Fruit fly (Drosophila melanogaster) whole organism, embryonic: Measurements from ENCODE around the gene CG14507.

ENCODE experiments used
- ATbp ChIP-seq: fragments of 200-800 bp; sonication (Bioruptor generic); optimal IDR thresholded peaks from 2 replicates; lab custom pipeline; 2017; ENCODE audit warnings: missing biosample characterization, mild to moderate bottlenecking, missing genetic modification characterization, missing genetic modification reagents
- Bdp1 ChIP-seq: fragments of 200-800 bp; sonication (Bioruptor generic); optimal IDR thresholded peaks from 3 replicates; lab custom pipeline; 2016; ENCODE audit warnings: missing biosample characterization, missing genetic modification characterization
- CG10654 ChIP-seq: fragments of 200-800 bp; sonication (Bioruptor generic); optimal IDR thresholded peaks from 2 replicates; lab custom pipeline; 2016; ENCODE audit warnings: missing biosample characterization, missing genetic modification characterization
- CG12155 ChIP-seq: fragments of 200-800 bp; sonication (Bioruptor generic); optimal IDR thresholded peaks from 3 replicates; lab custom pipeline; 2016; ENCODE audit warnings: missing biosample characterization, missing genetic modification characterization
- CG13123 ChIP-seq: fragments of 200-800 bp; sonication (Bioruptor generic); optimal IDR thresholded peaks from 2 replicates; lab custom pipeline; 2016; ENCODE audit warnings: missing biosample characterization, missing genetic modification characterization
- CG15269 ChIP-seq: fragments of 200-800 bp; sonication (Bioruptor generic); optimal IDR thresholded peaks from 2 replicates; lab custom pipeline; 2018; ENCODE audit warnings: missing biosample characterization, mild to moderate bottlenecking, missing genetic modification characterization, moderate library complexity
- CG2712 ChIP-seq: fragments of 200-800 bp; optimal IDR thresholded peaks from 3 replicates; lab custom pipeline; 2019; ENCODE audit warnings: missing biosample characterization, mild to moderate bottlenecking, missing genetic modification characterization, moderate library complexity
- CG30431 ChIP-seq: fragments of 200-800 bp; sonication (Bioruptor generic); optimal IDR thresholded peaks from 2 replicates; lab custom pipeline; 2017; ENCODE audit warnings: missing biosample characterization, missing genetic modification characterization
- CG3163 ChIP-seq: fragments of 200-800 bp; sonication (Bioruptor generic); optimal IDR thresholded peaks from 3 replicates; lab custom pipeline; 2016; ENCODE audit warnings: missing biosample characterization, missing genetic modification characterization
- CG32532 ChIP-seq: fragments of 200-800 bp; sonication (Bioruptor generic); IDR thresholded peaks from 2 replicates; pipeline ENCODE4 v1.3.6; 2022; ENCODE audit warnings: missing biosample characterization, missing genetic modification characterization
- CG33213 ChIP-seq: fragments of 200-800 bp; sonication (Bioruptor generic); optimal IDR thresholded peaks from 3 replicates; lab custom pipeline; 2016; ENCODE audit warnings: missing biosample characterization, missing genetic modification characterization
- CG34422 ChIP-seq: fragments of 200-800 bp; sonication (Bioruptor generic); IDR thresholded peaks from 3 replicates; pipeline ENCODE4 v1.3.6; 2022; ENCODE audit warnings: missing biosample characterization, missing genetic modification characterization
- CG3838 ChIP-seq: fragments of 200-800 bp; sonication (Bioruptor generic); optimal IDR thresholded peaks from 3 replicates; lab custom pipeline; 2016; ENCODE audit warnings: missing biosample characterization, missing genetic modification characterization
- CG4360 ChIP-seq: fragments of 200-800 bp; sonication (Bioruptor generic); IDR thresholded peaks from 2 replicates; pipeline ENCODE4 v1.3.6; 2022; ENCODE audit warnings: missing biosample characterization, missing genetic modification characterization
- CG4730 ChIP-seq: fragments of 200-800 bp; sonication (Bioruptor generic); IDR thresholded peaks from 2 replicates; pipeline ENCODE4 v1.3.6; 2022; ENCODE audit warnings: missing biosample characterization, missing genetic modification characterization
- CG5953 ChIP-seq: fragments of 200-800 bp; sonication (Bioruptor generic); IDR thresholded peaks from 2 replicates; pipeline ENCODE4 v1.3.6; 2022; ENCODE audit warnings: missing biosample characterization, missing genetic modification characterization
- CG9932 ChIP-seq: fragments of 200-800 bp; sonication (Bioruptor generic); IDR thresholded peaks from 2 replicates; pipeline ENCODE4 v1.3.6; 2022; ENCODE audit warnings: missing biosample characterization, missing genetic modification characterization
- CHES-1-like ChIP-seq: fragments of 200-800 bp; sonication (Bioruptor generic); optimal IDR thresholded peaks from 2 replicates; lab custom pipeline; 2016; ENCODE audit warnings: missing biosample characterization, missing genetic modification characterization
- D19B ChIP-seq: fragments of 200-800 bp; sonication (Bioruptor generic); optimal IDR thresholded peaks from 2 replicates; lab custom pipeline; 2017; ENCODE audit warnings: missing biosample characterization, mild to moderate bottlenecking, missing genetic modification characterization
- Dbx ChIP-seq: fragments of 200-800 bp; sonication (Bioruptor generic); IDR thresholded peaks from 3 replicates; pipeline ENCODE4 v1.3.6; 2022; ENCODE audit warnings: missing biosample characterization, missing genetic modification characterization
- Dek ChIP-seq: fragments of 200-800 bp; sonication (Bioruptor generic); optimal IDR thresholded peaks from 3 replicates; lab custom pipeline; 2019; ENCODE audit warnings: missing biosample characterization, mild to moderate bottlenecking, missing genetic modification characterization, moderate library complexity
- Eip74EF ChIP-seq, 2 experiments: fragments of 200-800 bp in 1 of 2; fragments of >200 bp in 1 of 2; sonication (Bioruptor generic) in 1 of 2; optimal IDR thresholded peaks; 2 replicates each; lab custom pipeline; 2017 to 2019; ENCODE audit warnings: missing biosample characterization in 2 of 2, missing genetic modification characterization in 2 of 2, mild to moderate bottlenecking in 1 of 2, moderate library complexity in 1 of 2
- GATAe ChIP-seq: fragments of 200-800 bp; sonication (Bioruptor generic); conservative IDR thresholded peaks from 2 replicates; pipeline ENCODE4 v1.3.6; 2022; ENCODE audit warnings: missing biosample characterization, missing genetic modification characterization
- Lhr ChIP-seq: fragments of 200-800 bp; sonication (Bioruptor generic); optimal IDR thresholded peaks from 3 replicates; lab custom pipeline; 2017; ENCODE audit warnings: mild to moderate bottlenecking, missing biosample characterization, missing genetic modification reagents, missing genetic modification characterization
- Max ChIP-seq: fragments of 200-800 bp; sonication (Bioruptor generic); optimal IDR thresholded peaks from 2 replicates; lab custom pipeline; 2016; ENCODE audit warnings: missing biosample characterization, mild to moderate bottlenecking, missing genetic modification characterization
- Oaz ChIP-seq: fragments of 200-800 bp; sonication (Bioruptor generic); IDR thresholded peaks from 2 replicates; pipeline ENCODE4 v1.3.6; 2022; ENCODE audit warnings: missing biosample characterization, missing genetic modification characterization
- Trl ChIP-seq, 3 experiments: fragments of >200 bp in 2 of 3; fragments of 200-800 bp in 1 of 3; sonication (Bioruptor generic) in 1 of 3; optimal IDR thresholded peaks; 2 replicates in 1 of 3; 3 replicates in 2 of 3; lab custom pipeline; 2016 to 2017; ENCODE audit warnings: missing biosample characterization in 1 of 3, missing genetic modification characterization in 1 of 3
- ac ChIP-seq: fragments of 200-800 bp; sonication (Bioruptor generic); optimal IDR thresholded peaks from 3 replicates; lab custom pipeline; 2017; ENCODE audit warnings: missing biosample characterization, mild to moderate bottlenecking, missing genetic modification characterization
- aop ChIP-seq: fragments of 200-800 bp; sonication (Bioruptor generic); IDR thresholded peaks from 2 replicates; pipeline ENCODE4 v1.3.6; 2022; ENCODE audit warnings: missing biosample characterization, missing genetic modification characterization
- ap ChIP-seq: fragments of 200-800 bp; sonication (Bioruptor generic); IDR thresholded peaks from 2 replicates; pipeline ENCODE4 v1.3.6; 2022; ENCODE audit warnings: missing biosample characterization, missing genetic modification characterization
- ato ChIP-seq: fragments of 200-800 bp; sonication (Bioruptor generic); IDR thresholded peaks from 2 replicates; pipeline ENCODE4 v1.3.6; 2022; ENCODE audit warnings: missing biosample characterization, missing genetic modification characterization; ENCODE audit not compliant: partially characterized antibody
- cad ChIP-seq: fragments of >200 bp; optimal IDR thresholded peaks from 2 replicates; lab custom pipeline; 2017; ENCODE audit warnings: missing biosample characterization, missing genetic modification characterization
- cg ChIP-seq: fragments of 200-800 bp; sonication (Bioruptor generic); optimal IDR thresholded peaks from 3 replicates; lab custom pipeline; 2019; ENCODE audit warnings: missing biosample characterization, mild to moderate bottlenecking, missing genetic modification characterization, moderate library complexity
- croc ChIP-seq: fragments of 200-800 bp; sonication (Bioruptor generic); conservative IDR thresholded peaks from 3 replicates; pipeline ENCODE4 v1.3.6; 2022; ENCODE audit warnings: missing biosample characterization, missing genetic modification characterization
- emc ChIP-seq: fragments of 200-800 bp; sonication (Bioruptor generic); optimal IDR thresholded peaks from 2 replicates; lab custom pipeline; 2016; ENCODE audit warnings: missing biosample characterization, missing genetic modification characterization
- fd64A ChIP-seq: fragments of 200-800 bp; sonication (Bioruptor generic); optimal IDR thresholded peaks from 3 replicates; lab custom pipeline; 2018; ENCODE audit warnings: missing biosample characterization, mild to moderate bottlenecking, missing genetic modification characterization
- gt ChIP-seq: fragments of 200-800 bp; sonication (Bioruptor generic); IDR thresholded peaks from 2 replicates; pipeline ENCODE4 v1.3.6; 2022; ENCODE audit warnings: missing biosample characterization, missing genetic modification characterization
- h ChIP-seq: fragments of >200 bp; optimal IDR thresholded peaks from 2 replicates; lab custom pipeline; 2017
- inv ChIP-seq: fragments of 200-800 bp; sonication (Bioruptor generic); IDR thresholded peaks from 2 replicates; pipeline ENCODE4 v1.3.6; 2022; ENCODE audit warnings: missing biosample characterization, missing genetic modification characterization; ENCODE audit not compliant: partially characterized antibody
- lab ChIP-seq: fragments of 200-800 bp; sonication (Bioruptor generic); optimal IDR thresholded peaks from 3 replicates; lab custom pipeline; 2017; ENCODE audit warnings: missing biosample characterization, missing genetic modification characterization, mild to moderate bottlenecking, moderate library complexity, missing genetic modification reagents
- lilli ChIP-seq: fragments of 200-800 bp; sonication (Bioruptor generic); optimal IDR thresholded peaks from 3 replicates; lab custom pipeline; 2016; ENCODE audit warnings: missing biosample characterization, missing genetic modification characterization
- mam ChIP-seq: fragments of 200-800 bp; sonication (Bioruptor generic); optimal IDR thresholded peaks from 3 replicates; lab custom pipeline; 2016; ENCODE audit warnings: missing biosample characterization, missing genetic modification characterization
- oc ChIP-seq: fragments of 200-800 bp; sonication (Bioruptor generic); optimal IDR thresholded peaks from 2 replicates; lab custom pipeline; 2018; ENCODE audit warnings: missing biosample characterization, mild to moderate bottlenecking, missing genetic modification characterization, moderate library complexity
- phol ChIP-seq: fragments of 200-800 bp; sonication (Bioruptor generic); optimal IDR thresholded peaks from 3 replicates; lab custom pipeline; 2018; ENCODE audit warnings: missing biosample characterization, mild to moderate bottlenecking, missing genetic modification characterization, moderate library complexity
- pita ChIP-seq: fragments of 200-800 bp; sonication (Bioruptor generic); optimal IDR thresholded peaks from 2 replicates; lab custom pipeline; 2017; ENCODE audit warnings: missing biosample characterization, mild to moderate bottlenecking, missing genetic modification characterization
- pros ChIP-seq: fragments of 200-800 bp; sonication (Bioruptor generic); optimal IDR thresholded peaks from 3 replicates; lab custom pipeline; 2019; ENCODE audit warnings: missing biosample characterization, mild to moderate bottlenecking, missing genetic modification characterization, moderate library complexity
- pzg ChIP-seq: fragments of 200-800 bp; sonication (Bioruptor generic); optimal IDR thresholded peaks from 3 replicates; lab custom pipeline; 2018; ENCODE audit warnings: missing biosample characterization, mild to moderate bottlenecking, missing genetic modification characterization, moderate library complexity
- scrt ChIP-seq: fragments of 200-800 bp; sonication (Bioruptor generic); optimal IDR thresholded peaks from 2 replicates; lab custom pipeline; 2018; ENCODE audit warnings: missing biosample characterization, mild to moderate bottlenecking, missing genetic modification characterization, moderate library complexity
- sug ChIP-seq: fragments of 200-800 bp; optimal IDR thresholded peaks from 2 replicates; lab custom pipeline; 2019; ENCODE audit warnings: missing biosample characterization, mild to moderate bottlenecking, missing genetic modification characterization, moderate library complexity
- wek ChIP-seq: fragments of 200-800 bp; sonication (Bioruptor generic); optimal IDR thresholded peaks from 3 replicates; lab custom pipeline; 2018; ENCODE audit warnings: missing biosample characterization, mild to moderate bottlenecking, missing genetic modification characterization, moderate library complexity
- yki ChIP-seq: fragments of >200 bp; optimal IDR thresholded peaks from 3 replicates; lab custom pipeline; 2018
- z ChIP-seq: fragments of 200-800 bp; sonication (Bioruptor generic); IDR thresholded peaks from 3 replicates; pipeline ENCODE4 v1.3.6; 2022; ENCODE audit warnings: missing biosample characterization, missing genetic modification characterization

The CG14507 gene

DNA sequence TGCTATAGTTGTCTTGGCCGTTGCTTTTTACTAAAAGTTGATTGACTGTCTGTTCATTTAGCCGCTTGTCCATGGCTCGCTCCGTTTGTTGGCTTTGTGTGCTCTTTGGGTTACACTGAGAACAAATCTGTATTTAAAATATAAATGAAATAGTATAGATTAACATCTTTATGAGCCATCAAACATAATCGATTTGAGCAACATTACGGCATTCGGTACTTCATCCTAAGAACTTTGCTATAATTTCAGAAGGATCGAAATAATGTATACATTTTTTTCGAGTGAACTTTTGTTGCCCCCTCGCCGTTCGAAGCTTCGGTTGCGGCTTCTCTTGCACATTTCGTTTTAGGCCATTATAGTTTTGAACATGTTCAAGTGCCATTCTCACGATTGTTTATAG, 19.5 kb downstream of the CG14507 start (continued):
- TF ChIP-seq Trl (optimal IDR thresholded peaks at IDR 0.05; lab: Kevin White, UChicago) (no peak), Trl (GFP tag; optimal IDR thresholded peaks at IDR 0.05; lab: Kevin White, UChicago) (peak; percentile 30), CG33213 (GFP tag; lab: Kevin White, UChicago) (no peak), lilli (GFP tag; lab: Kevin White, UChicago) (peak; percentile 34), ac (GFP tag; lab: Kevin White, UChicago) (no peak), sug (no peak), Max (GFP tag; lab: Kevin White, UChicago) (peak; percentile 38), z (GFP tag; lab: Robert Waterston, UW) (no peak), gt (GFP tag; lab: Robert Waterston, UW) (no peak), wek (no peak), CG15269 (tag; lab: Kevin White, UChicago) (peak; percentile 83), Lhr (GFP tag; lab: Kevin White, UChicago) (peak; percentile 17), Oaz (peak; percentile 36; the same call in 1 of the 2 replicates), CG13123 (GFP tag; lab: Kevin White, UChicago) (peak; percentile 32), phol (peak; percentile 80), ato (GFP tag; lab: Robert Waterston, UW) (no peak), CG5953 (GFP tag; lab: Robert Waterston, UW) (no peak), CG3163 (GFP tag; lab: Kevin White, UChicago) (no peak), CG3838 (GFP tag; lab: Kevin White, UChicago) (peak; percentile 39), emc (GFP tag; lab: Kevin White, UChicago) (no peak), pros (GFP tag; lab: Kevin White, UChicago) (no peak), Dbx (GFP tag; lab: Robert Waterston, UW) (no peak), Dek (tag; lab: Kevin White, UChicago) (peak; percentile 60), ATbp (GFP tag; lab: Kevin White, UChicago) (peak; percentile 83), CG34422 (GFP tag; lab: Robert Waterston, UW) (peak; percentile 56; the same call in 1 of the 3 replicates), CG9932 (no peak), CHES-1-like (GFP tag; lab: Kevin White, UChicago) (no peak), croc (GFP tag; lab: Robert Waterston, UW) (peak; percentile 51; the same call in 2 of the 3 replicates), CG30431 (GFP tag; lab: Kevin White, UChicago) (peak; percentile 59), h (lab: Kevin White, UChicago) (no peak), yki (no peak), aop (GFP tag; lab: Robert Waterston, UW) (peak; percentile 26; the same call in 1 of the 2 replicates), ap (GFP tag; lab: Robert Waterston, UW) (peak; percentile 53), fd64A (GFP tag; lab: Kevin White, UChicago) (peak; percentile 30), Bdp1 (GFP tag; lab: Kevin White, UChicago) (peak; percentile 29), CG12155 (GFP tag; lab: Kevin White, UChicago) (peak; percentile 24), cg (GFP tag; lab: Kevin White, UChicago) (no peak), CG2712 (peak; percentile 82), lab (peak; percentile 65), cad (GFP tag; lab: Kevin White, UChicago) (no peak), pita (GFP tag; lab: Kevin White, UChicago) (no peak), mam (GFP tag; lab: Kevin White, UChicago) (peak; percentile 8), scrt (GFP tag; lab: Kevin White, UChicago) (peak; percentile 53), D19B (no peak), GATAe (GFP tag; lab: Robert Waterston, UW) (no peak), pzg (GFP tag; lab: Kevin White, UChicago) (no peak), Eip74EF (GFP tag; optimal IDR thresholded peaks at IDR 0.05; lab: Kevin White, UChicago) (peak in 1 of 2 experiments; percentile 71), CG10654 (GFP tag; lab: Kevin White, UChicago) (peak; percentile 43), CG4730 (peak; percentile 57), inv (GFP tag; lab: Robert Waterston, UW) (no peak), oc (tag; lab: Kevin White, UChicago) (peak; percentile 82), CG4360 (GFP tag; lab: Robert Waterston, UW) (no peak), CG32532 (GFP tag; lab: Robert Waterston, UW) (no peak)
